Worm (Caenorhabditis elegans): ENCODE data around the gene W02G9.3.
A peak's percentile ranks its signal among the peaks of the same experiment; 100 is the strongest.

The W02G9.3 gene

ce11 chrV:2697693-2698092 lies 24.9 kb downstream of the W02G9.3 start:
- TF ChIP-seq gmeb-1 (tag; optimal IDR thresholded peaks at IDR 0.05) (no peak), unc-55 (GFP tag; optimal IDR thresholded peaks at IDR 0.05) (peak; percentile 19), lsy-2 (tag; optimal IDR thresholded peaks at IDR 0.05) (peak in 1 of 2 experiments; percentile 2)

- no peak for TF ChIP-seq skn-1 (tag; optimal IDR thresholded peaks at IDR 0.05)
- TF ChIP-seq elt-1 (tag; optimal IDR thresholded peaks at IDR 0.05), result no peak
Observed at ce11 chrV:2698826-2699225, 26.0 kb downstream of the W02G9.3 start, which contains the start of gene nuo-5. Gene nuo-5, plus strand, starts transcription at chrV:2698972.

ce11 chrV:2702883-2703282 lies 30.1 kb downstream of the W02G9.3 start:
- no peak for TF ChIP-seq dmd-4 (tag; optimal IDR thresholded peaks at IDR 0.05)
- no peak for TF ChIP-seq egl-27 (tag; optimal IDR thresholded peaks at IDR 0.05)
- no peak for TF ChIP-seq lin-11 (tag; optimal IDR thresholded peaks at IDR 0.05)

- TF ChIP-seq zag-1 (tag; optimal IDR thresholded peaks at IDR 0.05) (no peak), R02D3.7 (tag; optimal IDR thresholded peaks at IDR 0.05) (no peak), nhr-12 (tag; optimal IDR thresholded peaks at IDR 0.05) (no peak), elt-1 (tag; optimal IDR thresholded peaks at IDR 0.05) (no peak), skn-1 (tag; optimal IDR thresholded peaks at IDR 0.05) (no peak), lin-11 (tag; optimal IDR thresholded peaks at IDR 0.05) (no peak), nhr-77 (tag; optimal IDR thresholded peaks at IDR 0.05) (no peak), nhr-25 (tag; optimal IDR thresholded peaks at IDR 0.05) (no peak), lin-13 (GFP tag; optimal IDR thresholded peaks at IDR 0.05) (no peak), lin-39 (tag; optimal IDR thresholded peaks at IDR 0.05) (no peak), Y55F3AM.14 (GFP tag; optimal IDR thresholded peaks at IDR 0.05) (no peak), peb-1 (tag; optimal IDR thresholded peaks at IDR 0.05) (no peak), ama-1 (optimal IDR thresholded peaks at IDR 0.05) (no peak), egl-27 (tag; optimal IDR thresholded peaks at IDR 0.05) (no peak), nhr-11 (tag; optimal IDR thresholded peaks at IDR 0.05) (no peak), ztf-1 (GFP tag; conservative IDR thresholded peaks at IDR 0.05) (no peak), mdl-1 (tag; optimal IDR thresholded peaks at IDR 0.05) (no peak)
Observed at ce11 chrV:2703299-2703698, 30.5 kb downstream of the W02G9.3 start.

ce11 chrV:2706379-2706778 lies 33.6 kb downstream of the W02G9.3 start:
- no peak for TF ChIP-seq elt-3 (tag; optimal IDR thresholded peaks at IDR 0.05)
- TF ChIP-seq crh-2 (tag; optimal IDR thresholded peaks at IDR 0.05), result no peak
- TF ChIP-seq peb-1 (tag; optimal IDR thresholded peaks at IDR 0.05), result no peak
- TF ChIP-seq ztf-4 (tag; optimal IDR thresholded peaks at IDR 0.05), result no peak
- no peak for TF ChIP-seq blmp-1 (tag; optimal IDR thresholded peaks at IDR 0.05; ENCODE audit: insufficient read depth)
- no peak for TF ChIP-seq mab-5 (tag; optimal IDR thresholded peaks at IDR 0.05)
- no peak for TF ChIP-seq nhr-21 (tag; optimal IDR thresholded peaks at IDR 0.05)
- TF ChIP-seq snpc-4 (tag; optimal IDR thresholded peaks at IDR 0.05), result no peak
- no peak for TF ChIP-seq ZK546.5 (tag; optimal IDR thresholded peaks at IDR 0.05)
- no peak for TF ChIP-seq fos-1 (tag; optimal IDR thresholded peaks at IDR 0.05)

ce11 chrV:2710192-2710591 lies 37.4 kb downstream of the W02G9.3 start:
- TF ChIP-seq blmp-1 (tag; optimal IDR thresholded peaks at IDR 0.05; ENCODE audit: insufficient read depth) (no peak), ceh-16 (tag; optimal IDR thresholded peaks at IDR 0.05) (no peak), elt-1 (tag; optimal IDR thresholded peaks at IDR 0.05) (no peak), sma-3 (GFP tag; optimal IDR thresholded peaks at IDR 0.05) (no peak), mbf-1 (tag; optimal IDR thresholded peaks at IDR 0.05) (no peak), nhr-77 (tag; optimal IDR thresholded peaks at IDR 0.05) (no peak), nhr-12 (tag; optimal IDR thresholded peaks at IDR 0.05) (no peak), ZK546.5 (tag; optimal IDR thresholded peaks at IDR 0.05) (no peak), lin-39 (tag; optimal IDR thresholded peaks at IDR 0.05) (no peak), R02D3.7 (tag; optimal IDR thresholded peaks at IDR 0.05) (no peak), ztf-11 (tag; optimal IDR thresholded peaks at IDR 0.05) (no peak), nhr-237 (tag; optimal IDR thresholded peaks at IDR 0.05) (no peak), Y55F3AM.14 (GFP tag; optimal IDR thresholded peaks at IDR 0.05) (no peak), F13H6.1 (tag; optimal IDR thresholded peaks at IDR 0.05) (no peak)

Data from whole organism, L2 larva.